Fruit fly (Drosophila melanogaster): Measurements from ENCODE around the gene CG7453.

Gene CG7453

DNA sequence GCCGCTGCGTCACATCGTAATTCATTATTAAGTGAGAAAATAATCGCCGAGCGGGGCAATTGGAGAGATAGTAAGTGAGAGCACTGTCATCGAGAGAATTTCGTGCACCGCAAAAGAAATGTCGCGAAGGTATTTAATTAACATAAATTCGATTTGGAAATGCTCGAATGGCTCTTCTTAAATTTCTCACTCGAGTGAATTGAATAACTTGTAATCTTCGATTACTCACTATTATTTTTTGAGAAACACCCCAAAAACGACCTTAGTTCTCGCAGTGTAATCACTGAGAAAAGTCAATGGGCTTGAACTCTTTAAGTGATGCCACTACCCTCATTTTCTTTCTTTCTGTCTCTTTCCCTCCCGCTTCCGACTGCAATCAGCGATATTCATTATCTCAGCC is 25.0 kb upstream of the CG7453 start (continued):
- TF ChIP-seq CG17359 (tag; optimal IDR thresholded peaks at IDR 0.05), result peak; percentile 90
- TF ChIP-seq Atf3 (GFP tag; optimal IDR thresholded peaks at IDR 0.05), result peak; percentile 87
- TF ChIP-seq CG17361 (GFP tag; IDR thresholded peaks at IDR 0.05), result peak; percentile 91
- TF ChIP-seq CG1792 (GFP tag; optimal IDR thresholded peaks at IDR 0.05), result peak; percentile 73
- TF ChIP-seq Dbx (GFP tag; IDR thresholded peaks at IDR 0.05), result no peak
- TF ChIP-seq Hr39 (optimal IDR thresholded peaks at IDR 0.05), result no peak
- peak; percentile 91 for TF ChIP-seq tin (GFP tag; optimal IDR thresholded peaks at IDR 0.05)
- peak; percentile 59 for TF ChIP-seq CG31365 (tag; optimal IDR thresholded peaks at IDR 0.05)
- peak; percentile 0 for TF ChIP-seq kni (GFP tag; optimal IDR thresholded peaks at IDR 0.05)
- no peak for TF ChIP-seq insv (GFP tag; optimal IDR thresholded peaks at IDR 0.05)
- TF ChIP-seq gt (GFP tag; IDR thresholded peaks at IDR 0.05), result peak; percentile 84
- peak; percentile 80 for TF ChIP-seq bcd (GFP tag; optimal IDR thresholded peaks at IDR 0.05)
- peak; percentile 77 for TF ChIP-seq CG7745 (tag; optimal IDR thresholded peaks at IDR 0.05)
- 0 out of 2 replicates have a peak, but pooled peaks have one; percentile 42 for TF ChIP-seq rib (GFP tag; IDR thresholded peaks at IDR 0.05)
- TF ChIP-seq CG12391 (tag; optimal IDR thresholded peaks at IDR 0.05), result peak; percentile 92
- peak; percentile 91 for TF ChIP-seq phol (tag; optimal IDR thresholded peaks at IDR 0.05)
- peak; percentile 47 for TF ChIP-seq crol (GFP tag; IDR thresholded peaks at IDR 0.05)
- no peak for TF ChIP-seq CG14860 (GFP tag; IDR thresholded peaks at IDR 0.05; ENCODE audit: partially characterized antibody)
- peak; percentile 92 for TF ChIP-seq Optix (GFP tag; IDR thresholded peaks at IDR 0.05)
- peak; percentile 1 for TF ChIP-seq CG4328 (GFP tag; optimal IDR thresholded peaks at IDR 0.05)
- TF ChIP-seq CG2199 (GFP tag; IDR thresholded peaks at IDR 0.05), result peak; percentile 85; the same call in 1 of the 3 replicates
- no peak for TF ChIP-seq Sin3A (optimal IDR thresholded peaks at IDR 0.05)
- TF ChIP-seq CG9932 (GFP tag; IDR thresholded peaks at IDR 0.05), result peak; percentile 40; the same call in 1 of the 2 replicates
- TF ChIP-seq Camta (GFP tag; optimal IDR thresholded peaks at IDR 0.05), result peak; percentile 86
- peak; percentile 80 for TF ChIP-seq CG6813 (GFP tag; optimal IDR thresholded peaks at IDR 0.05)
- peak; percentile 86 for TF ChIP-seq CG10267 (tag; optimal IDR thresholded peaks at IDR 0.05)
- peak; percentile 87 for TF ChIP-seq pb (GFP tag; optimal IDR thresholded peaks at IDR 0.05)
- no peak for TF ChIP-seq Hmx (GFP tag; optimal IDR thresholded peaks at IDR 0.05)
- peak; percentile 61 to 78 for TF ChIP-seq Hr51 (GFP tag; optimal IDR thresholded peaks at IDR 0.05)
- TF ChIP-seq CG9817 (tag; optimal IDR thresholded peaks at IDR 0.05), result peak; percentile 35
- TF ChIP-seq vnd (GFP tag; IDR thresholded peaks at IDR 0.05; ENCODE audit: partially characterized antibody), result no peak
- TF ChIP-seq CG3407 (GFP tag; optimal IDR thresholded peaks at IDR 0.05), result peak; percentile 86
- TF ChIP-seq CG4282 (GFP tag; optimal IDR thresholded peaks at IDR 0.05), result peak; percentile 53
- peak; percentile 87 for TF ChIP-seq pum (GFP tag; optimal IDR thresholded peaks at IDR 0.05)
- TF ChIP-seq Antp (GFP tag; optimal IDR thresholded peaks at IDR 0.05), result peak; percentile 79
- TF ChIP-seq lab (GFP tag; optimal IDR thresholded peaks at IDR 0.05), result peak; percentile 73
- no peak for TF ChIP-seq Doc2 (GFP tag; IDR thresholded peaks at IDR 0.05)
- peak; percentile 35 for TF ChIP-seq grn (GFP tag; optimal IDR thresholded peaks at IDR 0.05)
- no peak for TF ChIP-seq hkb (optimal IDR thresholded peaks at IDR 0.05)
- peak; percentile 79 for TF ChIP-seq hkb (GFP tag; IDR thresholded peaks at IDR 0.05)
- peak; percentile 90 for TF ChIP-seq NC2β (GFP tag; optimal IDR thresholded peaks at IDR 0.05)
- TF ChIP-seq CG34376 (GFP tag; optimal IDR thresholded peaks at IDR 0.05), result no peak
- TF ChIP-seq Gug (GFP tag; IDR thresholded peaks at IDR 0.05), result peak; percentile 74; the same call in 3 of the 4 replicates
- TF ChIP-seq pan (optimal IDR thresholded peaks at IDR 0.05), result no peak
- TF ChIP-seq pan (GFP tag; optimal IDR thresholded peaks at IDR 0.05 in 1 of 2, IDR thresholded peaks at IDR 0.05 in 1 of 2), result peak in 1 of 2 experiments; percentile 75
- TF ChIP-seq YL-1 (GFP tag; optimal IDR thresholded peaks at IDR 0.05), result peak; percentile 7
- no peak for TF ChIP-seq Dll (GFP tag; IDR thresholded peaks at IDR 0.05; ENCODE audit: partially characterized antibody)
- TF ChIP-seq prd (optimal IDR thresholded peaks at IDR 0.05), result no peak
- TF ChIP-seq prd (GFP tag; IDR thresholded peaks at IDR 0.05), result peak; percentile 93
- peak; percentile 99 for TF ChIP-seq sens (GFP tag)
- TF ChIP-seq CG10366 (GFP tag; IDR thresholded peaks at IDR 0.05), result peak; percentile 74
- no peak for TF ChIP-seq unc-4 (GFP tag; IDR thresholded peaks at IDR 0.05; ENCODE audit: partially characterized antibody)
